Fruit fly (Drosophila melanogaster): Measurements from ENCODE around the gene promL.
A peak's percentile ranks its signal among the peaks of the same experiment; 100 is the strongest.

promL gene

dm6 chr3L:3090581-3091345, 36.8 kb downstream of the promL start (continued):
- TF ChIP-seq Dref (GFP tag; IDR thresholded peaks at IDR 0.05) (no peak), CG14965 (GFP tag; optimal IDR thresholded peaks at IDR 0.05; ENCODE audit: borderline replicate concordance) (no peak), jing (GFP tag; optimal IDR thresholded peaks at IDR 0.05) (no peak), sd (tag; optimal IDR thresholded peaks at IDR 0.05) (no peak), CG13123 (GFP tag; optimal IDR thresholded peaks at IDR 0.05) (no peak), CG9817 (tag; optimal IDR thresholded peaks at IDR 0.05) (no peak), Sin3A (optimal IDR thresholded peaks at IDR 0.05) (no peak), bigmax (GFP tag; optimal IDR thresholded peaks at IDR 0.05) (no peak), CG13624 (GFP tag; optimal IDR thresholded peaks at IDR 0.05) (peak; percentile 61), ERR (GFP tag; optimal IDR thresholded peaks at IDR 0.05) (peak; percentile 30), eyg (GFP tag; optimal IDR thresholded peaks at IDR 0.05) (no peak), CG11560 (tag; IDR thresholded peaks at IDR 0.05) (no peak), Six4 (GFP tag; optimal IDR thresholded peaks at IDR 0.05) (no peak), repo (GFP tag; optimal IDR thresholded peaks at IDR 0.05) (peak; percentile 65), disco-r (GFP tag; optimal IDR thresholded peaks at IDR 0.05) (no peak), sob (GFP tag; IDR thresholded peaks at IDR 0.05) (peak; percentile 77), Mad (GFP tag; optimal IDR thresholded peaks at IDR 0.05) (peak; percentile 41), Doc3 (GFP tag; IDR thresholded peaks at IDR 0.05; ENCODE audit: partially characterized antibody) (no peak), CG1024 (GFP tag; IDR thresholded peaks at IDR 0.05) (peak; percentile 67), sima (GFP tag; optimal IDR thresholded peaks at IDR 0.05) (no peak), H15 (GFP tag; IDR thresholded peaks at IDR 0.05) (no peak), CG18476 (GFP tag; optimal IDR thresholded peaks at IDR 0.05) (peak; percentile 5), CG12391 (tag; optimal IDR thresholded peaks at IDR 0.05) (peak; percentile 38), fd96Cb (tag; optimal IDR thresholded peaks at IDR 0.05) (peak; percentile 27), tin (GFP tag; optimal IDR thresholded peaks at IDR 0.05) (peak; percentile 28), Max (GFP tag; optimal IDR thresholded peaks at IDR 0.05) (peak; percentile 1), z (GFP tag; IDR thresholded peaks at IDR 0.05) (0 out of 3 replicates have a peak, but pooled peaks have one; percentile 44), CG15011 (GFP tag; optimal IDR thresholded peaks at IDR 0.05) (peak; percentile 22), gt (GFP tag; IDR thresholded peaks at IDR 0.05) (no peak), CG10959 (GFP tag; IDR thresholded peaks at IDR 0.05) (peak; percentile 60), pros (GFP tag; optimal IDR thresholded peaks at IDR 0.05) (peak; percentile 98), slp2 (GFP tag; optimal IDR thresholded peaks at IDR 0.05) (no peak), Hey (tag; optimal IDR thresholded peaks at IDR 0.05) (no peak), B-H1 (GFP tag; IDR thresholded peaks at IDR 0.05) (no peak), PHDP (tag; optimal IDR thresholded peaks at IDR 0.05) (peak; percentile 34), CG14014 (GFP tag; IDR thresholded peaks at IDR 0.05) (no peak), Bgb (GFP tag; IDR thresholded peaks at IDR 0.05; ENCODE audit: partially characterized antibody) (peak; percentile 63; the same call in 1 of the 2 replicates), CG31441 (GFP tag; IDR thresholded peaks at IDR 0.05) (no peak; the same call in 1 of the 2 replicates), CG13296 (GFP tag; optimal IDR thresholded peaks at IDR 0.05) (no peak), CG18764 (GFP tag; optimal IDR thresholded peaks at IDR 0.05) (peak; percentile 49), nmo (GFP tag; optimal IDR thresholded peaks at IDR 0.05) (peak; percentile 43), ci (GFP tag; IDR thresholded peaks at IDR 0.05) (peak; percentile 78), sens (GFP tag) (peak; percentile 89), vfl (GFP tag; optimal IDR thresholded peaks at IDR 0.05) (no peak), odd (GFP tag; optimal IDR thresholded peaks at IDR 0.05) (no peak), Elba2 (GFP tag; optimal IDR thresholded peaks at IDR 0.05) (no peak), Side (GFP tag; optimal IDR thresholded peaks at IDR 0.05) (peak; percentile 14), CG13424 (tag; optimal IDR thresholded peaks at IDR 0.05) (peak; percentile 22), Neu2 (GFP tag; optimal IDR thresholded peaks at IDR 0.05; ENCODE audit: borderline replicate concordance) (no peak), Myb (GFP tag; optimal IDR thresholded peaks at IDR 0.05) (no peak), CG8924 (tag; optimal IDR thresholded peaks at IDR 0.05) (peak; percentile 70)
